Worm (Caenorhabditis elegans): Measurements from ENCODE around the gene F32G8.3.
A peak's percentile ranks its signal among the peaks of the same experiment; 100 is the strongest.

The F32G8.3 gene

ce11 chrV:10536808-10537207 lies 18.3 kb downstream of the F32G8.3 start (continued):
- TF ChIP-seq fkh-3 (tag; optimal IDR thresholded peaks at IDR 0.05), result no peak
- peak; percentile 90 for TF ChIP-seq attf-5 (GFP tag; optimal IDR thresholded peaks at IDR 0.05)
- peak; percentile 78 for TF ChIP-seq somi-1 (GFP tag; optimal IDR thresholded peaks at IDR 0.05)
- 0 out of 2 replicates have a peak, but pooled peaks have one; percentile 59 for TF ChIP-seq attf-3 (GFP tag; conservative IDR thresholded peaks at IDR 0.05)
- no peak for TF ChIP-seq rpc-1 (optimal IDR thresholded peaks at IDR 0.05)
- no peak for TF ChIP-seq rpc-1 (tag; optimal IDR thresholded peaks at IDR 0.05)
- TF ChIP-seq pha-4 (tag; optimal IDR thresholded peaks at IDR 0.05), result no peak
- TF ChIP-seq F52B5.7 (tag; optimal IDR thresholded peaks at IDR 0.05), result no peak
- no peak for TF ChIP-seq ztf-3 (GFP tag; optimal IDR thresholded peaks at IDR 0.05)
- 0 out of 2 replicates have a peak, but pooled peaks have one; percentile 40 for TF ChIP-seq F33H1.4 (GFP tag; IDR thresholded peaks at IDR 0.05)
- no peak for TF ChIP-seq Y95B8A.8 (GFP tag; IDR thresholded peaks at IDR 0.05)
- TF ChIP-seq zfh-2 (GFP tag; conservative IDR thresholded peaks at IDR 0.05), result peak; percentile 90
- peak; percentile 48 for TF ChIP-seq chd-7 (tag; optimal IDR thresholded peaks at IDR 0.05)
- no peak for TF ChIP-seq egl-18 (GFP tag; IDR thresholded peaks at IDR 0.05)
- 0 out of 2 replicates have a peak, but pooled peaks have one; percentile 46 for TF ChIP-seq cebp-1 (GFP tag; IDR thresholded peaks at IDR 0.05)
- peak; percentile 90 for TF ChIP-seq cebp-1 (tag; optimal IDR thresholded peaks at IDR 0.05)
- peak; percentile 75 for TF ChIP-seq nhr-80 (tag; optimal IDR thresholded peaks at IDR 0.05)
- TF ChIP-seq nfya-1 (tag; optimal IDR thresholded peaks at IDR 0.05; ENCODE audit: borderline replicate concordance, insufficient read depth), result no peak
- no peak for TF ChIP-seq tbx-9 (tag; optimal IDR thresholded peaks at IDR 0.05; ENCODE audit: borderline replicate concordance)
- TF ChIP-seq ekl-4 (GFP tag; IDR thresholded peaks at IDR 0.05), result peak; percentile 79
- peak; percentile 52 to 74 for TF ChIP-seq let-607 (tag; optimal IDR thresholded peaks at IDR 0.05)
- peak; percentile 64 for TF ChIP-seq repo-1 (tag; optimal IDR thresholded peaks at IDR 0.05)
- TF ChIP-seq snpc-1.1 (tag; optimal IDR thresholded peaks at IDR 0.05; ENCODE audit: insufficient read depth), result no peak
- TF ChIP-seq snpc-4 (GFP tag; optimal IDR thresholded peaks at IDR 0.05), result no peak
- peak in 2 of 4 experiments; percentile 63 to 77 for TF ChIP-seq snpc-4 (tag; optimal IDR thresholded peaks at IDR 0.05)
- TF ChIP-seq F55B11.4 (tag; optimal IDR thresholded peaks at IDR 0.05; ENCODE audit: borderline replicate concordance, insufficient read depth), result no peak
- TF ChIP-seq lin-54 (GFP tag; optimal IDR thresholded peaks at IDR 0.05), result peak; percentile 94
- TF ChIP-seq hmg-1.2 (GFP tag; IDR thresholded peaks at IDR 0.05), result peak; percentile 54
- TF ChIP-seq F39B2.1 (GFP tag; IDR thresholded peaks at IDR 0.05), result no peak
- TF ChIP-seq B0261.1 (tag; optimal IDR thresholded peaks at IDR 0.05), result no peak
- no peak for TF ChIP-seq hlh-12 (tag; optimal IDR thresholded peaks at IDR 0.05)
- TF ChIP-seq ets-4 (GFP tag; optimal IDR thresholded peaks at IDR 0.05), result no peak
- peak; percentile 86 for TF ChIP-seq dox-1 (GFP tag; IDR thresholded peaks at IDR 0.05)
- TF ChIP-seq nhr-179 (tag; optimal IDR thresholded peaks at IDR 0.05), result no peak
- peak; percentile 63 for TF ChIP-seq madf-10 (tag; optimal IDR thresholded peaks at IDR 0.05)
- peak; percentile 88 for TF ChIP-seq pbrm-1 (GFP tag; IDR thresholded peaks at IDR 0.05)
- TF ChIP-seq ceh-27 (GFP tag; optimal IDR thresholded peaks at IDR 0.05), result peak; percentile 88
- TF ChIP-seq mxl-1 (tag; optimal IDR thresholded peaks at IDR 0.05), result no peak
- TF ChIP-seq ceh-100 (GFP tag; IDR thresholded peaks at IDR 0.05), result 0 out of 2 replicates have a peak, but pooled peaks have one; percentile 62
- no peak for TF ChIP-seq ztf-25 (GFP tag; IDR thresholded peaks at IDR 0.05)
- no peak for TF ChIP-seq zim-3 (tag; optimal IDR thresholded peaks at IDR 0.05)
- no peak for TF ChIP-seq B0019.2 (GFP tag; conservative IDR thresholded peaks at IDR 0.05)
- no peak for TF ChIP-seq lir-1 (GFP tag; conservative IDR thresholded peaks at IDR 0.05)
- TF ChIP-seq Y79H2A.3 (GFP tag; conservative IDR thresholded peaks at IDR 0.05), result no peak
- no peak for TF ChIP-seq D2030.7 (GFP tag; IDR thresholded peaks at IDR 0.05)
- peak; percentile 30 for TF ChIP-seq lsl-1 (GFP tag; optimal IDR thresholded peaks at IDR 0.05)
- peak; percentile 42; the same call in 1 of the 2 replicates for TF ChIP-seq B0336.3 (GFP tag; IDR thresholded peaks at IDR 0.05)
- peak; percentile 55 for TF ChIP-seq tlf-1 (GFP tag; optimal IDR thresholded peaks at IDR 0.05)
- no peak for TF ChIP-seq hlh-26 (GFP tag; conservative IDR thresholded peaks at IDR 0.05)
